Fruit fly (Drosophila melanogaster) whole organism, prepupa: ENCODE results near the gene Prp18.

ENCODE experiments used
- CG11902 ChIP-seq: fragments of 200-800 bp; sonication (Bioruptor generic); optimal IDR thresholded peaks from 3 replicates; lab custom pipeline; 2016; ENCODE audit warnings: missing biosample characterization, missing genetic modification characterization
- CG15336 ChIP-seq: fragments of 200-800 bp; sonication (Bioruptor generic); IDR thresholded peaks from 2 replicates; pipeline ENCODE4 v1.3.6; 2022; ENCODE audit warnings: missing biosample characterization, missing genetic modification characterization
- CG6854 ChIP-seq: fragments of 200-800 bp; sonication (Bioruptor generic); optimal IDR thresholded peaks from 2 replicates; lab custom pipeline; 2017; ENCODE audit warnings: missing biosample characterization, mild to moderate bottlenecking, missing genetic modification characterization
- CG7368 ChIP-seq: fragments of 200-800 bp; sonication (Bioruptor generic); optimal IDR thresholded peaks from 3 replicates; lab custom pipeline; 2016; ENCODE audit warnings: missing biosample characterization, missing genetic modification characterization
- CG8119 ChIP-seq: fragments of 200-800 bp; sonication (Bioruptor generic); IDR thresholded peaks from 3 replicates; pipeline ENCODE4 v1.3.6; 2022; ENCODE audit warnings: missing biosample characterization, missing genetic modification characterization
- Ets21C ChIP-seq: fragments of 200-800 bp; sonication (Bioruptor generic); optimal IDR thresholded peaks from 3 replicates; lab custom pipeline; 2016; ENCODE audit warnings: missing biosample characterization, missing genetic modification characterization
- Sox102F ChIP-seq: fragments of 200-800 bp; sonication (Bioruptor generic); optimal IDR thresholded peaks from 2 replicates; lab custom pipeline; 2016; ENCODE audit warnings: missing biosample characterization, mild to moderate bottlenecking, missing genetic modification characterization
- Sox15 ChIP-seq: fragments of 200-800 bp; sonication (Bioruptor generic); optimal IDR thresholded peaks from 3 replicates; lab custom pipeline; 2016; ENCODE audit warnings: missing biosample characterization, missing genetic modification characterization

- TF ChIP-seq CG6854 (GFP tag; lab: Kevin White, UChicago) (no peak), CG15336 (GFP tag; lab: Robert Waterston, UW) (no peak), Sox15 (no peak), Sox102F (GFP tag; lab: Kevin White, UChicago) (no peak), CG7368 (GFP tag; lab: Kevin White, UChicago) (no peak), Ets21C (GFP tag; lab: Kevin White, UChicago) (no peak), CG8119 (GFP tag; lab: Robert Waterston, UW) (no peak), CG11902 (GFP tag; lab: Kevin White, UChicago) (no peak)
Measured at dm6 chr3R:19014027-19014426, 17.0 kb downstream of the Prp18 start.
